Fruit fly (Drosophila melanogaster) Kc167 (cell line): ENCODE measurements around the gene jim.

ENCODE experiments used
- Myc ChIP-seq: fragments of >200 bp; optimal IDR thresholded peaks from 2 replicates; lab custom pipeline; 2017; ENCODE audit warnings: missing external identifiers
- Sin3A ChIP-seq: fragments of >200 bp; optimal IDR thresholded peaks from 2 replicates; lab custom pipeline; 2018; ENCODE audit warnings: missing external identifiers
- insv ChIP-seq: fragments of >200 bp; optimal IDR thresholded peaks from 3 replicates; lab custom pipeline; 2018; ENCODE audit warnings: missing external identifiers
- psq ChIP-seq: fragments of >200 bp; optimal IDR thresholded peaks from 2 replicates; lab custom pipeline; 2017; ENCODE audit warnings: missing external identifiers
- ttk ChIP-seq: sonication (Bioruptor generic); optimal IDR thresholded peaks from 2 replicates; lab custom pipeline; 2017; ENCODE audit warnings: missing external identifiers

- TF ChIP-seq Sin3A (no peak), psq (lab: Kevin White, UChicago) (no peak), Myc (lab: Kevin White, UChicago) (no peak), ttk (lab: Kevin White, UChicago) (no peak), insv (lab: Kevin White, UChicago) (no peak)
Measured at dm6 chr3L:22830132-22830697, 4.8 kb downstream of the jim start.
